Worm (Caenorhabditis elegans) whole organism, early embryonic: ENCODE measurements around the gene C12D8.20.

Source experiments
- F13C5.2 ChIP-seq: sonication (generic microtip); optimal IDR thresholded peaks from 2 replicates; lab custom pipeline; 2017; ENCODE audit warnings: mild to moderate bottlenecking, missing genetic modification characterization, inconsistent platforms, missing compliant biosample characterization
- ama-1 ChIP-seq: fragments of 150-350 bp; optimal IDR thresholded peaks from 2 replicates; lab custom pipeline; 2014
- ceh-13 ChIP-seq: fragments of 200-800 bp; sonication (Bioruptor generic); optimal IDR thresholded peaks from 2 replicates; lab custom pipeline; 2018; ENCODE audit warnings: mild to moderate bottlenecking, missing genetic modification characterization, missing compliant biosample characterization
- ceh-36 ChIP-seq: sonication (generic microtip); optimal IDR thresholded peaks from 2 replicates; lab custom pipeline; 2016; ENCODE audit warnings: missing genetic modification characterization, inconsistent platforms, missing compliant biosample characterization
- flt-1 ChIP-seq: fragments of 200-800 bp; sonication (Bioruptor generic); IDR thresholded peaks from 2 replicates; pipeline ENCODE4 v1.3.6; 2022; ENCODE audit warnings: missing genetic modification characterization, missing compliant biosample characterization
- hmg-4 ChIP-seq: fragments of 200-800 bp; sonication (Bioruptor generic); optimal IDR thresholded peaks from 2 replicates; lab custom pipeline; 2018; ENCODE audit warnings: mild to moderate bottlenecking, missing genetic modification characterization, missing compliant biosample characterization
- hnd-1 ChIP-seq: sonication (generic microtip); optimal IDR thresholded peaks from 2 replicates; lab custom pipeline; 2016; ENCODE audit warnings: missing genetic modification characterization, missing compliant biosample characterization
- pes-1 ChIP-seq: fragments of 200-800 bp; sonication (Bioruptor generic); IDR thresholded peaks from 2 replicates; pipeline ENCODE4 v1.3.6; 2022; ENCODE audit warnings: missing genetic modification reagents, missing genetic modification characterization, missing compliant biosample characterization

ce11 chrV:10260460-10260859 lies 38.4 kb downstream of the C12D8.20 start, which contains the start of gene sri-18:
- TF ChIP-seq F13C5.2 (tag; lab: Kevin White, UChicago) (no peak), ama-1 (lab: Kevin White, UChicago) (no peak), ceh-13 (GFP tag; lab: Kevin White, UChicago) (no peak), pes-1 (GFP tag; lab: Robert Waterston, UW) (no peak), hnd-1 (no peak), hmg-4 (GFP tag; lab: Kevin White, UChicago) (no peak), flt-1 (GFP tag; lab: Robert Waterston, UW) (no peak), ceh-36 (tag; lab: Kevin White, UChicago) (no peak)
